Worm (Caenorhabditis elegans) whole organism, young adult: ENCODE measurements around the gene clec-229.

Experiments used
- him-1 ChIP-seq: sonication (generic microtip); optimal IDR thresholded peaks from 2 replicates; lab custom pipeline; 2016; ENCODE audit warnings: missing genotype, missing genetic modification reagents, missing genetic modification characterization, missing compliant biosample characterization
- lin-54 ChIP-seq: fragments of 200-800 bp; sonication (Bioruptor generic); optimal IDR thresholded peaks from 2 replicates; lab custom pipeline; 2018; ENCODE audit warnings: mild to moderate bottlenecking, missing genetic modification characterization, missing compliant biosample characterization
- madf-3 ChIP-seq: fragments of 200-800 bp; sonication (Bioruptor generic); IDR thresholded peaks from 2 replicates; pipeline ENCODE4 v1.3.6; 2022; ENCODE audit warnings: missing genetic modification reagents, missing genetic modification characterization, missing compliant biosample characterization
- pbrm-1 ChIP-seq: fragments of 200-800 bp; sonication (Bioruptor generic); IDR thresholded peaks from 2 replicates; pipeline ENCODE4 v1.3.6; 2022; ENCODE audit warnings: missing genetic modification reagents, missing genetic modification characterization, missing compliant biosample characterization
- sdz-38 ChIP-seq: sonication (generic microtip); optimal IDR thresholded peaks from 2 replicates; lab custom pipeline; 2016; ENCODE audit warnings: missing genotype, missing genetic modification characterization, missing compliant biosample characterization
- tbx-9 ChIP-seq: sonication (generic microtip); optimal IDR thresholded peaks from 2 replicates; lab custom pipeline; 2016; ENCODE audit warnings: borderline replicate concordance, missing genetic modification characterization, inconsistent platforms, missing compliant biosample characterization

ce11 chrV:15298597-15298996 is 42.7 kb downstream of the clec-229 start, which contains the start of gene cpr-3:
- TF ChIP-seq tbx-9 (tag; lab: Kevin White, UChicago) (no peak), madf-3 (no peak), sdz-38 (tag; lab: Kevin White, UChicago) (no peak), pbrm-1 (GFP tag; lab: Robert Waterston, UW) (no peak), him-1 (tag; lab: Kevin White, UChicago) (no peak), lin-54 (GFP tag; lab: Kevin White, UChicago) (no peak)
